Worm (Caenorhabditis elegans) whole organism, late embryonic: ENCODE data around the gene Y38H6C.8.

Source experiments
- K09A11.1 ChIP-seq: sonication (generic microtip); optimal IDR thresholded peaks from 2 replicates; lab custom pipeline; 2017; ENCODE audit warnings: antibody characterized with exemption, mild to moderate bottlenecking, missing genetic modification characterization, missing compliant biosample characterization; ENCODE audit not compliant: insufficient read depth
- ceh-2 ChIP-seq: sonication (generic microtip); optimal IDR thresholded peaks from 2 replicates; lab custom pipeline; 2016; ENCODE audit warnings: missing genotype, missing genetic modification characterization, missing compliant biosample characterization
- hlh-6 ChIP-seq: sonication (generic microtip); optimal IDR thresholded peaks from 2 replicates; lab custom pipeline; 2016; ENCODE audit warnings: missing genotype, missing genetic modification characterization, missing compliant biosample characterization
- nhr-11 ChIP-seq: fragments of 150-350 bp; optimal IDR thresholded peaks from 2 replicates; lab custom pipeline; 2014; ENCODE audit warnings: missing biosample characterization, missing genetic modification characterization

DNA sequence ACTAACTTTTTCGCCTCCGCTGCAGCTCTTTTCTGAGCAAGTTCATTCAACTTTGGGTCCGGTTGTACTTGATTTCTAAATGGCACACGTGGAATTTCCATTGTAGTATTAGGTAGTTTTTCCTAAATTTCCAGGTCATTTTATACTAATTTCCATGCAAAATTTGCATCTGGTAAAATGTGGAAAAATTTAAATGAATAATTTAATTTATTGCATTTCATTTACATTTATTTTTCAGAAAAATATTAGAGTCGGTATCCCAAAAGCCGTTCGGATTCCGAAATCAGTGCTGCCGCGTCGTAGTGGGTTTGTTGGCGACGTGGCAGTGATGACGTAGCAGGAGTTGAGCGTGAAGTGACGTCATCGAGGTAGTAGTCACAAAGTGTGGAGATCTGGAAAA, 33.3 kb downstream of the Y38H6C.8 start, which contains the start of gene Y38H6C.18:
- TF ChIP-seq ceh-2 (no peak), nhr-11 (tag; lab: Kevin White, UChicago) (no peak), hlh-6 (tag; lab: Kevin White, UChicago) (no peak), K09A11.1 (tag; lab: Kevin White, UChicago) (no peak)
